Fruit fly (Drosophila melanogaster) whole organism, embryonic: ENCODE results near the gene Snx6.
A peak's percentile ranks its signal among the peaks of the same experiment; 100 is the strongest.

Experiments
- Adf1 ChIP-seq: fragments of 200-800 bp; sonication (Bioruptor generic); IDR thresholded peaks from 2 replicates; pipeline ENCODE4 v1.3.6; 2022; ENCODE audit warnings: missing biosample characterization, missing genetic modification characterization
- Antp ChIP-seq: fragments of 200-800 bp; sonication (Bioruptor generic); optimal IDR thresholded peaks from 3 replicates; lab custom pipeline; 2016; ENCODE audit warnings: missing biosample characterization, missing genetic modification characterization
- Bgb ChIP-seq: fragments of 200-800 bp; sonication (Bioruptor generic); IDR thresholded peaks from 2 replicates; pipeline ENCODE4 v1.3.6; 2022; ENCODE audit warnings: missing biosample characterization, missing genetic modification characterization; ENCODE audit not compliant: partially characterized antibody
- Bteb2 ChIP-seq: fragments of 200-800 bp; sonication (Bioruptor generic); optimal IDR thresholded peaks from 2 replicates; lab custom pipeline; 2016; ENCODE audit warnings: missing biosample characterization, missing genetic modification characterization
- CG10543 ChIP-seq: fragments of 200-800 bp; sonication (Bioruptor generic); optimal IDR thresholded peaks from 3 replicates; lab custom pipeline; 2017; ENCODE audit warnings: missing biosample characterization, mild to moderate bottlenecking, missing genetic modification characterization, moderate library complexity
- CG11504 ChIP-seq: fragments of 200-800 bp; sonication (Bioruptor generic); optimal IDR thresholded peaks from 3 replicates; lab custom pipeline; 2019; ENCODE audit warnings: missing biosample characterization, mild to moderate bottlenecking, missing genetic modification characterization, moderate library complexity
- CG11696 ChIP-seq: fragments of 200-800 bp; sonication (Bioruptor generic); IDR thresholded peaks from 2 replicates; pipeline ENCODE4 v1.3.6; 2022; ENCODE audit warnings: missing biosample characterization, missing genetic modification characterization
- CG12942 ChIP-seq: fragments of 200-800 bp; sonication (Bioruptor generic); optimal IDR thresholded peaks from 3 replicates; lab custom pipeline; 2016; ENCODE audit warnings: missing biosample characterization, missing genetic modification characterization
- CG13287 ChIP-seq: fragments of 200-800 bp; sonication (Bioruptor generic); IDR thresholded peaks from 2 replicates; pipeline ENCODE4 v1.3.6; 2022; ENCODE audit warnings: missing biosample characterization, missing genetic modification characterization; ENCODE audit not compliant: partially characterized antibody
- CG14441 ChIP-seq: fragments of 200-800 bp; sonication (Bioruptor generic); IDR thresholded peaks from 2 replicates; pipeline ENCODE4 v1.3.6; 2022; ENCODE audit warnings: missing biosample characterization, missing genetic modification characterization
- CG1602 ChIP-seq: fragments of 200-800 bp; sonication (Bioruptor generic); optimal IDR thresholded peaks from 3 replicates; lab custom pipeline; 2016; ENCODE audit warnings: missing biosample characterization, missing genetic modification characterization
- CG1603 ChIP-seq: fragments of 200-800 bp; sonication (Bioruptor generic); optimal IDR thresholded peaks from 2 replicates; lab custom pipeline; 2019; ENCODE audit warnings: missing biosample characterization, mild to moderate bottlenecking, missing genetic modification characterization, moderate library complexity
- CG16779 ChIP-seq: fragments of 200-800 bp; sonication (Bioruptor generic); IDR thresholded peaks from 2 replicates; pipeline ENCODE4 v1.3.6; 2022; ENCODE audit warnings: missing biosample characterization, missing genetic modification characterization
- CG17912 ChIP-seq: fragments of 200-800 bp; sonication (Bioruptor generic); optimal IDR thresholded peaks from 2 replicates; lab custom pipeline; 2018; ENCODE audit warnings: missing biosample characterization, mild to moderate bottlenecking, missing genetic modification characterization
- CG1832 ChIP-seq: fragments of 200-800 bp; sonication (Bioruptor generic); optimal IDR thresholded peaks from 2 replicates; lab custom pipeline; 2017; ENCODE audit warnings: missing biosample characterization, mild to moderate bottlenecking, missing genetic modification characterization, inconsistent platforms
- CG34422 ChIP-seq: fragments of 200-800 bp; sonication (Bioruptor generic); IDR thresholded peaks from 3 replicates; pipeline ENCODE4 v1.3.6; 2022; ENCODE audit warnings: missing biosample characterization, missing genetic modification characterization
- CG3726 ChIP-seq: fragments of 200-800 bp; sonication (Bioruptor generic); IDR thresholded peaks from 3 replicates; pipeline ENCODE4, ENCODE4 v1.3.6; 2022; ENCODE audit warnings: missing biosample characterization, missing genetic modification characterization
- CG3838 ChIP-seq: fragments of 200-800 bp; sonication (Bioruptor generic); optimal IDR thresholded peaks from 3 replicates; lab custom pipeline; 2016; ENCODE audit warnings: missing biosample characterization, missing genetic modification characterization
- CG3995 ChIP-seq: fragments of 200-800 bp; sonication (Bioruptor generic); optimal IDR thresholded peaks from 3 replicates; lab custom pipeline; 2016; ENCODE audit warnings: missing biosample characterization, missing genetic modification characterization
- CG5180 ChIP-seq: fragments of 200-800 bp; sonication (Bioruptor generic); optimal IDR thresholded peaks from 3 replicates; lab custom pipeline; 2017; ENCODE audit warnings: missing biosample characterization, missing genetic modification characterization, mild to moderate bottlenecking, moderate library complexity, missing genetic modification reagents
- CG6765 ChIP-seq: fragments of 200-800 bp; sonication (Bioruptor generic); optimal IDR thresholded peaks from 3 replicates; lab custom pipeline; 2017; ENCODE audit warnings: missing biosample characterization, mild to moderate bottlenecking, missing genetic modification characterization
- CG8478 ChIP-seq: fragments of >200 bp; optimal IDR thresholded peaks from 2 replicates; lab custom pipeline; 2018
- CG9437 ChIP-seq: fragments of 200-800 bp; sonication (Bioruptor generic); optimal IDR thresholded peaks from 2 replicates; lab custom pipeline; 2018; ENCODE audit warnings: missing biosample characterization, mild to moderate bottlenecking, missing genetic modification characterization
- CG9932 ChIP-seq: fragments of 200-800 bp; sonication (Bioruptor generic); IDR thresholded peaks from 2 replicates; pipeline ENCODE4 v1.3.6; 2022; ENCODE audit warnings: missing biosample characterization, missing genetic modification characterization
- CHES-1-like ChIP-seq: fragments of 200-800 bp; sonication (Bioruptor generic); optimal IDR thresholded peaks from 2 replicates; lab custom pipeline; 2016; ENCODE audit warnings: missing biosample characterization, missing genetic modification characterization
- CTCF ChIP-seq: fragments of 200-800 bp; sonication (Bioruptor generic); optimal IDR thresholded peaks from 2 replicates; lab custom pipeline; 2017; ENCODE audit warnings: missing biosample characterization, mild to moderate bottlenecking, missing genetic modification characterization, moderate library complexity
- Dbx ChIP-seq: fragments of 200-800 bp; sonication (Bioruptor generic); IDR thresholded peaks from 3 replicates; pipeline ENCODE4 v1.3.6; 2022; ENCODE audit warnings: missing biosample characterization, missing genetic modification characterization
- E2f2 ChIP-seq: fragments of 200-800 bp; sonication (Bioruptor generic); IDR thresholded peaks from 2 replicates; pipeline ENCODE4 v1.3.6; 2022; ENCODE audit warnings: missing biosample characterization, missing genetic modification characterization
- HmgD ChIP-seq: fragments of 200-800 bp; sonication (Bioruptor generic); optimal IDR thresholded peaks from 3 replicates; lab custom pipeline; 2016; ENCODE audit warnings: missing biosample characterization, missing genetic modification characterization
- aop ChIP-seq: fragments of 200-800 bp; sonication (Bioruptor generic); IDR thresholded peaks from 2 replicates; pipeline ENCODE4 v1.3.6; 2022; ENCODE audit warnings: missing biosample characterization, missing genetic modification characterization
- bowl ChIP-seq: fragments of 200-800 bp; sonication (Bioruptor generic); IDR thresholded peaks from 2 replicates; pipeline ENCODE4 v1.3.6; 2022; ENCODE audit warnings: missing biosample characterization, missing genetic modification characterization
- cad ChIP-seq: fragments of >200 bp; optimal IDR thresholded peaks from 2 replicates; lab custom pipeline; 2017; ENCODE audit warnings: missing biosample characterization, missing genetic modification characterization
- cas ChIP-seq: fragments of 200-800 bp; sonication (Bioruptor generic); IDR thresholded peaks from 2 replicates; pipeline ENCODE4 v1.3.6; 2022; ENCODE audit warnings: missing biosample characterization, missing genetic modification characterization
- chinmo ChIP-seq: fragments of 200-800 bp; sonication (Bioruptor generic); IDR thresholded peaks from 4 replicates; pipeline ENCODE4 v1.3.6; 2022; ENCODE audit warnings: missing biosample characterization, missing genetic modification characterization; ENCODE audit not compliant: partially characterized antibody
- chm ChIP-seq: fragments of 200-800 bp; sonication (Bioruptor generic); IDR thresholded peaks from 2 replicates; pipeline ENCODE4 v1.3.6; 2022; ENCODE audit warnings: missing biosample characterization, missing genetic modification characterization
- dm ChIP-seq: fragments of 200-800 bp; sonication (Bioruptor generic); optimal IDR thresholded peaks from 3 replicates; lab custom pipeline; 2016; ENCODE audit warnings: missing biosample characterization, missing genetic modification characterization
- ewg ChIP-seq: fragments of 200-800 bp; sonication (Bioruptor generic); optimal IDR thresholded peaks from 3 replicates; lab custom pipeline; 2017; ENCODE audit warnings: mild to moderate bottlenecking, missing biosample characterization, missing genetic modification reagents, missing genetic modification characterization
- fru ChIP-seq: fragments of >200 bp; optimal IDR thresholded peaks from 2 replicates; lab custom pipeline; 2017
- fu2 ChIP-seq: fragments of 200-800 bp; sonication (Bioruptor generic); optimal IDR thresholded peaks from 2 replicates; lab custom pipeline; 2016; ENCODE audit warnings: missing biosample characterization, missing genetic modification characterization
- gce ChIP-seq: fragments of 200-800 bp; sonication (Bioruptor generic); IDR thresholded peaks from 3 replicates; pipeline ENCODE4 v1.3.6; 2022; ENCODE audit warnings: missing biosample characterization, missing genetic modification characterization
- ham ChIP-seq: fragments of 200-800 bp; sonication (Bioruptor generic); IDR thresholded peaks from 2 replicates; pipeline ENCODE4 v1.3.6; 2022; ENCODE audit warnings: missing biosample characterization, missing genetic modification characterization
- hkb ChIP-seq, 2 experiments: fragments of 200-800 bp in 1 of 2; fragments of >200 bp in 1 of 2; sonication (Bioruptor generic) in 1 of 2; IDR thresholded peaks in 1 of 2; optimal IDR thresholded peaks in 1 of 2; 2 replicates each; pipeline versions ENCODE4 v1.3.6 to Lab custom; 2017 to 2022; ENCODE audit warnings: missing biosample characterization in 1 of 2, missing genetic modification characterization in 1 of 2
- ind ChIP-seq: fragments of 200-800 bp; sonication (Bioruptor generic); optimal IDR thresholded peaks from 3 replicates; lab custom pipeline; 2016; ENCODE audit warnings: missing biosample characterization, missing genetic modification characterization
- ken ChIP-seq: fragments of 200-800 bp; sonication (Bioruptor generic); IDR thresholded peaks from 3 replicates; pipeline ENCODE4 v1.3.6; 2022; ENCODE audit warnings: missing biosample characterization, missing genetic modification characterization
- mirr ChIP-seq: fragments of 200-800 bp; sonication (Bioruptor generic); optimal IDR thresholded peaks from 3 replicates; lab custom pipeline; 2018; ENCODE audit warnings: missing biosample characterization, mild to moderate bottlenecking, missing genetic modification characterization
- nom ChIP-seq: fragments of 200-800 bp; sonication (Bioruptor generic); optimal IDR thresholded peaks from 2 replicates; lab custom pipeline; 2017; ENCODE audit warnings: missing biosample characterization, missing genetic modification characterization, mild to moderate bottlenecking, moderate library complexity, missing genetic modification reagents
- pros ChIP-seq: fragments of 200-800 bp; sonication (Bioruptor generic); optimal IDR thresholded peaks from 3 replicates; lab custom pipeline; 2019; ENCODE audit warnings: missing biosample characterization, mild to moderate bottlenecking, missing genetic modification characterization, moderate library complexity
- schlank ChIP-seq: fragments of 200-800 bp; sonication (Bioruptor generic); optimal IDR thresholded peaks from 2 replicates; lab custom pipeline; 2018; ENCODE audit warnings: missing biosample characterization, mild to moderate bottlenecking, missing genetic modification characterization
- sens-2 ChIP-seq: fragments of 200-800 bp; sonication (Bioruptor generic); IDR thresholded peaks from 2 replicates; pipeline ENCODE4 v1.3.6; 2022; ENCODE audit warnings: missing biosample characterization, missing genetic modification characterization
- shn ChIP-seq: fragments of 200-800 bp; sonication (Bioruptor generic); optimal IDR thresholded peaks from 3 replicates; lab custom pipeline; 2016; ENCODE audit warnings: missing biosample characterization, missing genetic modification characterization
- trh ChIP-seq: fragments of 200-800 bp; sonication (Bioruptor generic); optimal IDR thresholded peaks from 2 replicates; lab custom pipeline; 2016; ENCODE audit warnings: missing biosample characterization, missing genetic modification characterization

Gene Snx6

DNA sequence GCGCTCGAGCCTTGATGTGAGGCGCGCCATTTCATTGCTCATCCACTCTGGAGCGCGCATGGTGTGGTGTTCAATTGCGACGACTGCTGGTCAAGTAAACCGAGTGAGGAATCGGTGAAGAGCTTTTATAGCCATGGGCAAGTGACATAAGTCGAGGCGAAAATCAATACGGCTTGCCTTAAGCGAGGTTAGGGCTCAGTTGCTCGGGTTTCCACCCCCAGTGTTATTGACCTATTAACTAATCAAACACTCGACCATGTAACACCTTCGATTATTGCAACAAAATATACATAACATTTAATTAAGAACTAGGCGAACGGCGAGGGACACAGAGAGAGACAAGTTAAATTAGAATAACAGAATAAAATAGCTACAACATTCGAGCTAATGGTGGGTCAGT is 29.9 kb downstream of the Snx6 start, which contains the start of gene CG34134:
Gene CG34134, minus strand, starts transcription at position 101 of the 400 bp plus-strand sequence.
- TF ChIP-seq ewg (GFP tag; lab: Kevin White, UChicago) (no peak), CG3995 (no peak), pros (GFP tag; lab: Kevin White, UChicago) (no peak), E2f2 (GFP tag; lab: Robert Waterston, UW) (no peak), hkb (optimal IDR thresholded peaks at IDR 0.05; lab: Kevin White, UChicago) (no peak), hkb (GFP tag; IDR thresholded peaks at IDR 0.05; lab: Robert Waterston, UW) (no peak), CG13287 (no peak), CG34422 (GFP tag; lab: Robert Waterston, UW) (no peak)

DNA sequence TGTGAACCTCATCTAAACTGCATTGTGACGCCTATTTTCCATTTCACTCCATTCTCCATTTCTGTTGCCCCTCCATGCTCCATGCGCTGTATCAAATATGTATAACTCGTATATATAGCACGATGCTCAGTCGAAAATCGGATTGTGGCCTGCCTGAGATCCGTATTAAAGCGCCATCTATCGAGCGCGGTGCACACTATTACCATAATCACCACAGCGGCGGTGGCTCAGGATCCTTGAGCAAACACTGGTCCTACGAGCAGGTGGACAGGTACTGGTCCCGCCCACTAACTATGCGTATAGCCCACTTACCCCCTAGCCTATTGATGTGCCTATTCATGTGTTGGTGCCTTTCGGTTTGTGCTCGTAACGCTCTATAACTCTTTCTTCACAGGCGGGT is 35.5 kb downstream of the Snx6 start:
- TF ChIP-seq CG1603 (tag; lab: Kevin White, UChicago) (no peak), CTCF (GFP tag; lab: Kevin White, UChicago) (peak; percentile 80), fu2 (no peak), CHES-1-like (GFP tag; lab: Kevin White, UChicago) (no peak), CG11504 (no peak), CG17912 (no peak), trh (GFP tag; lab: Kevin White, UChicago) (no peak), bowl (GFP tag; lab: Robert Waterston, UW) (0 out of 2 replicates have a peak, but pooled peaks have one; percentile 18), CG16779 (GFP tag; lab: Robert Waterston, UW) (peak; percentile 20; the same call in 1 of the 2 replicates), CG6765 (no peak), CG1602 (GFP tag; lab: Kevin White, UChicago) (no peak), HmgD (GFP tag; lab: Kevin White, UChicago) (no peak), shn (GFP tag; lab: Kevin White, UChicago) (no peak)

DNA sequence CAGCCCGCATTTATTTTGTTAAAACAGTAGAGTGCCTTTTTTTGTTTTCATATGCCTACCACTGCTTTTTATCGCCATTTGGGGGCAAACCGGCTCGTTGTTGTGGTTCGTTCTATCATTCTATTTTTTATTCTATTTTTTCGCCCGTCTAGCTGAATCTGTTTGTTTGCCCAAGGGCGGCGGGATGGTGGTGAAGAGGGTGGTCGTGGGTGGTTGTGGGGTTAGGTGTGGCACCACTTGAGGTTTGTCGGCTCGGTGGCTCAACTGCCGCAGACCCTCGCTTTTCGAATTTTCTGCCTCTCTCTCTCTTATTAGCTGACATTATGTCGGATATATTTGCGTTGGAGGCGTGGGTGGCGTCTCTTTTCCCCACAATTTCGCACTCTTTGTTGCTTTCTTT is 49.0 kb downstream of the Snx6 start:
- TF ChIP-seq fru (lab: Kevin White, UChicago): no peak
- TF ChIP-seq Dbx (GFP tag; lab: Robert Waterston, UW): 0 out of 3 replicates have a peak, but pooled peaks have one; percentile 29
- TF ChIP-seq Bgb (GFP tag; lab: Robert Waterston, UW): peak; percentile 38; the same call in 1 of the 2 replicates
- no peak for TF ChIP-seq CG12942 (GFP tag; lab: Kevin White, UChicago)
- TF ChIP-seq cad (GFP tag; lab: Kevin White, UChicago): no peak
- no peak for TF ChIP-seq CG5180 (GFP tag; lab: Kevin White, UChicago)
- no peak for TF ChIP-seq CG8478
- peak; percentile 63 for TF ChIP-seq CG10543 (GFP tag; lab: Kevin White, UChicago)
- no peak for TF ChIP-seq chm (GFP tag; lab: Robert Waterston, UW)
- peak; percentile 12; the same call in 1 of the 2 replicates for TF ChIP-seq Adf1
- no peak for TF ChIP-seq gce
- no peak for TF ChIP-seq nom (GFP tag; lab: Kevin White, UChicago)
- TF ChIP-seq CG11696 (GFP tag; lab: Robert Waterston, UW): no peak
- TF ChIP-seq CG1832 (GFP tag; lab: Kevin White, UChicago): no peak
- no peak for TF ChIP-seq dm (GFP tag; lab: Kevin White, UChicago)
- TF ChIP-seq CG14441: no peak
- TF ChIP-seq ken (GFP tag; lab: Robert Waterston, UW): no peak
- TF ChIP-seq schlank (tag; lab: Kevin White, UChicago): peak; percentile 11
- TF ChIP-seq ham (GFP tag; lab: Robert Waterston, UW): no peak
- no peak for TF ChIP-seq ind
- no peak for TF ChIP-seq CG3838
- no peak for TF ChIP-seq aop (GFP tag; lab: Robert Waterston, UW)
- TF ChIP-seq Antp (GFP tag; lab: Kevin White, UChicago): no peak
- peak; percentile 37 for TF ChIP-seq mirr (GFP tag; lab: Kevin White, UChicago)
- no peak for TF ChIP-seq CG3726
- no peak for TF ChIP-seq cas (GFP tag; lab: Robert Waterston, UW)
- TF ChIP-seq CG9437 (GFP tag; lab: Kevin White, UChicago): no peak
- TF ChIP-seq sens-2 (GFP tag; lab: Robert Waterston, UW): no peak
- TF ChIP-seq Bteb2 (GFP tag; lab: Kevin White, UChicago): no peak
- TF ChIP-seq chinmo (GFP tag; lab: Robert Waterston, UW): 0 out of 4 replicates have a peak, but pooled peaks have one; percentile 64
- TF ChIP-seq CG9932: no peak; the same call in 1 of the 2 replicates
